Fruit fly (Drosophila melanogaster) whole organism, adult: Measurements from ENCODE around the gene Nha2.

Experiments used
- CG12768 ChIP-seq: fragments of 200-800 bp; sonication (Bioruptor generic); optimal IDR thresholded peaks from 2 replicates; lab custom pipeline; 2017; ENCODE audit warnings: missing biosample characterization, missing genetic modification characterization, mild to moderate bottlenecking, moderate library complexity, missing genetic modification reagents
- CG1620 ChIP-seq: fragments of 200-800 bp; sonication (Bioruptor generic); optimal IDR thresholded peaks from 2 replicates; lab custom pipeline; 2016; ENCODE audit warnings: missing biosample characterization, missing genetic modification characterization
- CG5204 ChIP-seq: fragments of 200-800 bp; sonication (Bioruptor generic); optimal IDR thresholded peaks from 2 replicates; lab custom pipeline; 2016; ENCODE audit warnings: missing biosample characterization, missing genetic modification characterization
- CG7101 ChIP-seq: fragments of 200-800 bp; sonication (Bioruptor generic); optimal IDR thresholded peaks from 2 replicates; lab custom pipeline; 2018; ENCODE audit warnings: missing biosample characterization, mild to moderate bottlenecking, missing genetic modification characterization, moderate library complexity
- Clk ChIP-seq: fragments of 200-800 bp; sonication (Bioruptor generic); optimal IDR thresholded peaks from 2 replicates; lab custom pipeline; 2017; ENCODE audit warnings: missing biosample characterization, missing genetic modification characterization
- Crg-1 ChIP-seq: fragments of 200-800 bp; sonication (Bioruptor generic); optimal IDR thresholded peaks from 2 replicates; lab custom pipeline; 2016; ENCODE audit warnings: missing biosample characterization, missing genetic modification characterization
- Hr96 ChIP-seq: fragments of 200-800 bp; sonication (Bioruptor generic); optimal IDR thresholded peaks from 2 replicates; lab custom pipeline; 2016; ENCODE audit warnings: missing biosample characterization, missing genetic modification characterization
- bab1 ChIP-seq: fragments of 200-800 bp; sonication (Bioruptor generic); optimal IDR thresholded peaks from 3 replicates; lab custom pipeline; 2019; ENCODE audit warnings: missing biosample characterization, mild to moderate bottlenecking, missing genetic modification characterization, moderate library complexity
- cic ChIP-seq: fragments of 200-800 bp; sonication (Bioruptor generic); optimal IDR thresholded peaks from 2 replicates; lab custom pipeline; 2017; ENCODE audit warnings: missing biosample characterization, mild to moderate bottlenecking, missing genetic modification characterization, moderate library complexity
- cnc ChIP-seq, 2 experiments: fragments of >200 bp; optimal IDR thresholded peaks; 2 replicates each; lab custom pipeline; 2017
- kay ChIP-seq: fragments of 200-800 bp; sonication (Bioruptor generic); peaks from one replicate; lab custom pipeline; 2016; ENCODE audit warnings: missing biosample characterization, missing genetic modification characterization, borderline replicate concordance
- ovo ChIP-seq: fragments of 200-800 bp; sonication (Bioruptor generic); optimal IDR thresholded peaks from 2 replicates; lab custom pipeline; 2016; ENCODE audit warnings: missing biosample characterization, missing genetic modification characterization
- pad ChIP-seq: fragments of 200-800 bp; sonication (Bioruptor generic); optimal IDR thresholded peaks from 3 replicates; lab custom pipeline; 2017; ENCODE audit warnings: missing biosample characterization, missing genetic modification characterization, mild to moderate bottlenecking, moderate library complexity, missing genetic modification reagents
- tj ChIP-seq: fragments of 200-800 bp; sonication (Bioruptor generic); optimal IDR thresholded peaks from 3 replicates; lab custom pipeline; 2017; ENCODE audit warnings: missing biosample characterization, mild to moderate bottlenecking, missing genetic modification characterization, moderate library complexity

- TF ChIP-seq tj (GFP tag; lab: Kevin White, UChicago) (no peak), Crg-1 (no peak), CG12768 (GFP tag; lab: Kevin White, UChicago) (no peak), cnc (optimal IDR thresholded peaks at IDR 0.05; lab: Kevin White, UChicago) (no peak), CG5204 (GFP tag; lab: Kevin White, UChicago) (no peak), pad (GFP tag; lab: Kevin White, UChicago) (no peak), cic (GFP tag; lab: Kevin White, UChicago) (no peak), Hr96 (GFP tag; lab: Kevin White, UChicago) (no peak), ovo (GFP tag; lab: Kevin White, UChicago) (no peak), Clk (GFP tag; lab: Kevin White, UChicago) (no peak), CG7101 (no peak), kay (no peak), CG1620 (GFP tag; lab: Kevin White, UChicago) (no peak), bab1 (GFP tag; lab: Kevin White, UChicago) (no peak)
Measured at dm6 chr3R:23035463-23035862, 37.1 kb upstream of the Nha2 start, which contains the start of gene CG13833.
